Worm (Caenorhabditis elegans) whole organism, early embryonic: ENCODE measurements around the gene nth-1.

Experiments
- B0310.2 ChIP-seq: sonication (generic microtip); optimal IDR thresholded peaks from 2 replicates; lab custom pipeline; 2016; ENCODE audit warnings: mild to moderate bottlenecking, missing genetic modification characterization, missing compliant biosample characterization
- F13C5.2 ChIP-seq: sonication (generic microtip); optimal IDR thresholded peaks from 2 replicates; lab custom pipeline; 2017; ENCODE audit warnings: mild to moderate bottlenecking, missing genetic modification characterization, inconsistent platforms, missing compliant biosample characterization
- aly-1 ChIP-seq: sonication (generic microtip); optimal IDR thresholded peaks from 2 replicates; lab custom pipeline; 2016; ENCODE audit warnings: missing genetic modification characterization, missing compliant biosample characterization
- ama-1 ChIP-seq: fragments of 150-350 bp; optimal IDR thresholded peaks from 2 replicates; lab custom pipeline; 2014
- ceh-13 ChIP-seq: fragments of 200-800 bp; sonication (Bioruptor generic); optimal IDR thresholded peaks from 2 replicates; lab custom pipeline; 2018; ENCODE audit warnings: mild to moderate bottlenecking, missing genetic modification characterization, missing compliant biosample characterization
- ceh-36 ChIP-seq: sonication (generic microtip); optimal IDR thresholded peaks from 2 replicates; lab custom pipeline; 2016; ENCODE audit warnings: missing genetic modification characterization, inconsistent platforms, missing compliant biosample characterization
- ets-7 ChIP-seq: sonication (generic microtip); optimal IDR thresholded peaks from 2 replicates; lab custom pipeline; 2016; ENCODE audit warnings: missing genotype, missing genetic modification characterization, missing compliant biosample characterization
- flt-1 ChIP-seq: fragments of 200-800 bp; sonication (Bioruptor generic); IDR thresholded peaks from 2 replicates; pipeline ENCODE4 v1.3.6; 2022; ENCODE audit warnings: missing genetic modification characterization, missing compliant biosample characterization
- hmbx-1 ChIP-seq: sonication (generic microtip); optimal IDR thresholded peaks from 2 replicates; lab custom pipeline; 2016; ENCODE audit warnings: mild to moderate bottlenecking, missing genetic modification characterization, missing compliant biosample characterization
- hmg-4 ChIP-seq: fragments of 200-800 bp; sonication (Bioruptor generic); optimal IDR thresholded peaks from 2 replicates; lab custom pipeline; 2018; ENCODE audit warnings: mild to moderate bottlenecking, missing genetic modification characterization, missing compliant biosample characterization
- hnd-1 ChIP-seq: sonication (generic microtip); optimal IDR thresholded peaks from 2 replicates; lab custom pipeline; 2016; ENCODE audit warnings: missing genetic modification characterization, missing compliant biosample characterization
- pes-1 ChIP-seq: fragments of 200-800 bp; sonication (Bioruptor generic); IDR thresholded peaks from 2 replicates; pipeline ENCODE4 v1.3.6; 2022; ENCODE audit warnings: missing genetic modification reagents, missing genetic modification characterization, missing compliant biosample characterization
- scrt-1 ChIP-seq: fragments of 200-800 bp; sonication (Bioruptor generic); IDR thresholded peaks from 2 replicates; pipeline ENCODE4 v1.3.6; 2022; ENCODE audit warnings: missing genetic modification characterization, missing compliant biosample characterization
- sea-1 ChIP-seq: fragments of 200-800 bp; sonication (Bioruptor generic); conservative IDR thresholded peaks from 2 replicates; pipeline ENCODE4 v1.3.6; 2022; ENCODE audit warnings: missing genetic modification characterization, missing compliant biosample characterization
- tbx-11 ChIP-seq: fragments of 200-800 bp; sonication (Bioruptor generic); IDR thresholded peaks from 2 replicates; pipeline ENCODE4 v1.3.6; 2022; ENCODE audit warnings: missing genetic modification characterization, missing compliant biosample characterization
- tbx-37 ChIP-seq: fragments of 200-800 bp; sonication (Bioruptor generic); conservative IDR thresholded peaks from 2 replicates; pipeline ENCODE4 v1.3.6; 2022; ENCODE audit warnings: missing genetic modification reagents, missing genetic modification characterization, missing compliant biosample characterization
- tra-4 ChIP-seq: sonication (generic microtip); optimal IDR thresholded peaks from 2 replicates; lab custom pipeline; 2017; ENCODE audit warnings: missing genetic modification characterization, missing compliant biosample characterization

Gene nth-1

DNA sequence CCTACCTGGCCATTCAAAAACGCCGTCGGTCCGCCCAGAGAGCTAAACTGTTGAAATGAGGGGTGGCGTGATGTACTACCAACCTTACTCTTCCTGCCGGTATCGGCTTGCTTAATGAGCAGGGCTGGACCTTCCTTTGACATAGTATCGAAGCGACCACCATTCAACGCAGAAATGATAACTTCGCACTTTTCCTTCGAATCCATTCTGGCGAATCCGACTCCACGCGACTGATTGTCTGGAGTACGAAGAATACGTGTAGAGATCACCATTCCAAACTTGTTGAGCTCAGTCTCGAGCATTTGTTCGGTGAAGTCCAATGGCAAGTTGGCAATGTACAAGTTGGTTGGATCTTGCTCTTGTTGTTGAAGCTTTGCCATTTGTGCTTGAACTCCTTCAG, 15.8 kb downstream of the nth-1 start:
- TF ChIP-seq hmg-4 (GFP tag; lab: Kevin White, UChicago) (no peak), aly-1 (no peak), tbx-11 (no peak), ceh-13 (GFP tag; lab: Kevin White, UChicago) (no peak), hnd-1 (tag; lab: Kevin White, UChicago) (no peak), scrt-1 (GFP tag; lab: Robert Waterston, UW) (no peak), sea-1 (GFP tag; lab: Robert Waterston, UW) (no peak), ets-7 (tag; lab: Kevin White, UChicago) (no peak), tbx-37 (GFP tag; lab: Robert Waterston, UW) (no peak), F13C5.2 (tag; lab: Kevin White, UChicago) (no peak), ama-1 (lab: Kevin White, UChicago) (no peak), B0310.2 (tag; lab: Kevin White, UChicago) (no peak), tra-4 (tag; lab: Kevin White, UChicago) (no peak), pes-1 (GFP tag; lab: Robert Waterston, UW) (no peak), ceh-36 (tag; lab: Kevin White, UChicago) (no peak), hmbx-1 (tag; lab: Kevin White, UChicago) (no peak)

DNA sequence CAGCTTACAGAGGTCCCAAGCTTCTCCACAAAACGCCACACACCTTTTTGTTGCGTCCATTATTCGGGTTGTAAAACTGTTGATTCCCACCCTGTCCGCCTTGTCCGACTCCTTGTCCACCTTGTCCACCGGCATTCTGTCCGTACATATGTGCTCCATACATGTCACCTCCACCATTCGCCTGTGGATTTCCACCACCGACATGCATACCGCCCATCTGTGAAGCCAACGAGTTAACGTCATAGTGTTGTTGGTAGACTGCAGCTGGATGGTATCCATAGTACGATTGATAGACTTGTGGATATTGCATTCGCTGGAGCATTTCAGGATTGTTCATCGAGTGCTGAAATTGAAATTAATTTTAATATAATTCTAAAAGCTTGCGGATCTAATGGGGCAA, 16.3 kb downstream of the nth-1 start:
- TF ChIP-seq hmg-4 (GFP tag; lab: Kevin White, UChicago) (no peak), ceh-36 (tag; lab: Kevin White, UChicago) (no peak), pes-1 (GFP tag; lab: Robert Waterston, UW) (no peak; the same call in 1 of the 2 replicates), ama-1 (lab: Kevin White, UChicago) (peak; percentile 11), tbx-37 (GFP tag; lab: Robert Waterston, UW) (no peak)

DNA sequence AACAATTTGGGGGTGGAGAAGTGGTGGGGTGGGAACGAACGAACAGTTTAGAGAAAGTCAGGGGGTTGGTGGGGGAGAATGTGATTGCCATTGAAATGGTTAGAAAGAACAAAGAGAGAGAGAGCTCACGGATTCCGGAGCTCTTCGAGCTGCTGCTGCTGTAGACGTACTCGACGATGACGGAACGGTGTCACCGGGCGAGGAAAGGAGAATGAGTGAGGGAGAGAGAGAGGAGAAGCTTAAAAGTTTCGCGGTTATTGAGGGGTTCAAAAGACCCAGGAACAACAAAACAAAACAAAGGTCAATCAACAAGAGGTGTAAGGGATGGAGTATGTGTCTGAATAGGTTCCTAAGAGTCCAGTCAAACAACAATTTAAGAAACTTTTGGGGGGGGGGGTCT, 17.8 kb downstream of the nth-1 start:
- no peak for TF ChIP-seq hnd-1 (tag; lab: Kevin White, UChicago)
- TF ChIP-seq ama-1 (lab: Kevin White, UChicago): peak; percentile 94

DNA sequence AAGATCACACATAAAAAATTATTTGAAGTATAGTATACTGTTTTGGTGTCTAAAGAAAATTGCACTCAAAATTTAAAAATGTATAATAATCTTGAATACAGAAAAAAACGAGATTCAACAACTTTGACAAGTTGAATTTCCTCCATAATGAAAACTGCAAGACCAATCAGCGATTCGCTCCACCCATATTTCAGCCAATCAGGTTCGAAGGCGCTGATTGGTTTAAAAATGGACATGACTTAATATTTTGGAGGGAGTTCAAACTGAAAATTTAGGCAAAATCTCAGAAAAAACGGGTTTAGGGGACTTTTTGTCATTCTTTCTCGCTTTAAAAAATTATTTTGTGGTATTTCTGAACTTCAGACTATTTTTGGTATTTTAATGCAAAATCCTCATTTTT, 18.3 kb downstream of the nth-1 start:
- no peak for TF ChIP-seq ets-7 (tag; lab: Kevin White, UChicago)
- peak; percentile 41 for TF ChIP-seq ama-1 (lab: Kevin White, UChicago)

DNA sequence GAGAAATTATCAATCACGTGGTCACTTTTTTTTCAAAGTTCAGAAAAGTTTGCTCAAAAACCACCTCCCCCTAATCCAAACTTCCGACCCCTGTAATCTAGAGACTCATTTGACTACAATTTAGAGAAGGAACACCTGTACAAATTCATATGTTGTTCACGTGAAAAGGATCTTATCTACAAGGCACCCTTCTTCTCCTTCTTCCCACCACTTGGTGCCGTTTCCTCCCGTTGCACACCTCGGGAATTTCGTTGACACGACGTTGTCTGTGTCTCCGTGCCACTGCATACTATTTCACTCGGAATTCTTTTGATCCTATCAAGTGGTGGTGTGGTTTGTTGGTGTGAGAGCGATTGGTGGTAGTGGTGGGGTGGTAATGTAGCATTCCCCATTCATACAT, 19.5 kb downstream of the nth-1 start:
- TF ChIP-seq hmg-4 (GFP tag; lab: Kevin White, UChicago) (peak; percentile 26), ama-1 (lab: Kevin White, UChicago) (no peak)

DNA sequence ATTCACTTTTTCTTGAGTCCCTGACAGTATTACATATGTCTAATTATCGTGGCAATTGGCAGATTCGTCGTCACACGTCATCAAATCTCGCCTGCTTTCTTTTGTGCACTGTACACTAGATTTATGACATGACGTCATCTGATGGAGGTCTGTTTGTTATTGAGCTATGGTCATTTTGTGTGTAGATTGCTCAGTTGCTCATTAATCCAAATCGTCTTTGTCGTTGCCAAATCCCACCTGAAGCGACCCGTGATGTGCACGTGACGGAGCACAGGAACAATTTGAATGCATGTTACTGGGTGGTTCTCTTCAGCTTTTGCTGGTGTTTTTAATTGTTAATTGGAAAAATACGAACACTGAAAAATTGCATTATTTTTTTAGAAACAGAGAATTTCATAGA, 21.2 kb downstream of the nth-1 start:
- TF ChIP-seq sea-1 (GFP tag; lab: Robert Waterston, UW): no peak
- TF ChIP-seq flt-1: no peak
- TF ChIP-seq tbx-37 (GFP tag; lab: Robert Waterston, UW): no peak
- TF ChIP-seq pes-1 (GFP tag; lab: Robert Waterston, UW): no peak
- TF ChIP-seq ceh-36 (tag; lab: Kevin White, UChicago): peak; percentile 69
- no peak for TF ChIP-seq ets-7 (tag; lab: Kevin White, UChicago)
- no peak for TF ChIP-seq hnd-1 (tag; lab: Kevin White, UChicago)
- no peak for TF ChIP-seq tbx-11
- no peak for TF ChIP-seq ceh-13 (GFP tag; lab: Kevin White, UChicago)

DNA sequence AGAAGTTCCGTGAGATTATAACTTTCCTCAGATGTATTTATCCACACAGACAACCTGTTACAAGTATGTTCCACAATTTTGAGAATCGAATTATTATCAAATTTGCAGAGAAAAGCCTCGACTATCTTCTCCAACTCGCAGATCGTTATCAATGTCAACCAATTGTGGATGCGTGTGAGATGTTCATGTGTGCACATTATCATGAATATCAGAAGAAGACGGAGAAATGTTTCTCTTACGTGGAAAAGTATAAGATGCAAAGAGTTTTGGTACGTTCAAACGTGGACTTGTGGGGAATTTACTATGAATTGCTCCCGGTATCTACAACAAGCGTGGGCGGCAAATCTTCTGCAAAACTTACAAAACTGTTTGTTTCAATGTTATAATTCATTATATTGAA, 23.0 kb downstream of the nth-1 start:
- TF ChIP-seq hnd-1 (tag; lab: Kevin White, UChicago): no peak
- TF ChIP-seq F13C5.2 (tag; lab: Kevin White, UChicago): no peak
- TF ChIP-seq scrt-1 (GFP tag; lab: Robert Waterston, UW): no peak
- no peak for TF ChIP-seq B0310.2 (tag; lab: Kevin White, UChicago)
- TF ChIP-seq aly-1: no peak
- no peak for TF ChIP-seq tra-4 (tag; lab: Kevin White, UChicago)
- no peak for TF ChIP-seq tbx-37 (GFP tag; lab: Robert Waterston, UW)
- TF ChIP-seq hmg-4 (GFP tag; lab: Kevin White, UChicago): no peak
- TF ChIP-seq ceh-13 (GFP tag; lab: Kevin White, UChicago): no peak
- no peak for TF ChIP-seq hmbx-1 (tag; lab: Kevin White, UChicago)
- TF ChIP-seq tbx-11: no peak
- TF ChIP-seq pes-1 (GFP tag; lab: Robert Waterston, UW): no peak
- no peak for TF ChIP-seq ama-1 (lab: Kevin White, UChicago)
- no peak for TF ChIP-seq ets-7 (tag; lab: Kevin White, UChicago)
- TF ChIP-seq sea-1 (GFP tag; lab: Robert Waterston, UW): no peak
- TF ChIP-seq flt-1: no peak
- TF ChIP-seq ceh-36 (tag; lab: Kevin White, UChicago): no peak

DNA sequence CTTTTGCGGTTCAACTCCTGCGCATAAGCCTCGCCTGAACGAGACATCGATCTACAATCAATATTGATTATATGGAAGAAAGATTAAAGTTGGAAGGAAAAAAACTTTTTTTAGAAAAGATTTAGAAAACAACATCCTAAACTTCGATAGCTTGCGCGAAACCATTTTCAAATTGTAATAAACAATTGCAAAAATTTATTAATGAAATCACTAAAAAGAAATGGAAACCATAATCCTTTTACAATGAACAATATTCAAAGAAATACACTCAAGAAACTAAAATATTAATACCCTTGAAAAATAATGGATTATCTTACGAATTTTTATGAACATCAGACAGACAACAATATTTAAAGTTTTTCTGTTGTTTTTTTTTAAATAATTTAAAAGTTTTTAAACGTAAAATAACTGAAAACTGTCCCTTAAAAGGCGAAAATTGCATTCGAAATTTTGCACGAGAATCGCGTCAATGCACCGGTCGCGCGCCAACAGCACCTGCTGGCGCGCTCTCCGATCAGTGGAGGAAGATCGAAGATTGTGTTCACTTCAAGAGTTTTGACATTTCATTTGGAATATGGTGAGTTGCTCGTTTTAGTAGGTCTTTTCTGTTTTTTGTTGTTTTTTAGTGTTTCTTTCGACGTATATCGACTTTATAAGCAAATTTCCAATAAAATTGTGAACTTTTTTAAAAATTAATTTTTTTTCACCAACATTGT, 24.7 kb downstream of the nth-1 start, which contains the start of the genes sftb-1 and R10E4.1:
Gene sftb-1, minus strand, starts transcription at position 51 of the 716 bp plus-strand sequence.
Gene R10E4.1, plus strand, starts transcription at position 524 of the 716 bp plus-strand sequence.
- TF ChIP-seq F13C5.2 (tag; lab: Kevin White, UChicago) (peak; percentile 2), hnd-1 (tag; lab: Kevin White, UChicago) (no peak)
